Worm (Caenorhabditis elegans): ENCODE data around the gene flp-21.

DNA sequence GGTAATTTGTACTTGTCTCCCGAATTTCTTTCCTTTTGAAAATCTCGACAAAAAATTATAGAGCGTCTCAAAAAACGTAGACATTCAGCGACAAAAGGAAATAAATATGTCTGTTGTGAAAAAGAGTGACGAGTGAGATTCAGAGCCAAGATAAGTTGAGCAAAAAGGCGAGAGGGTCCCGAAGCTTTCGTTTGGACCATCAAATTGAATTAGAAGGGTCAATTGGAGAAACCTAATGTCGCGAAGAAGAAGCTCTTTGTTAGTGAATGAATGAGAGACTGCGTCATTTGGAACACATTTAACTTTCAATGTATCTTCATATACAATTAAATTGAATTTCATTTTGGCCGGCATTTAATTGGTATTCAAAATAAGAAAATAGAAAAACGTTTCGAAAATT is 23.3 kb downstream of the flp-21 start:
- TF ChIP-seq him-1 (tag; optimal IDR thresholded peaks at IDR 0.05) (no peak), W03F9.2 (tag; optimal IDR thresholded peaks at IDR 0.05) (no peak)
